Fruit fly (Drosophila melanogaster) whole organism, prepupa: ENCODE data around the gene CG1105.

Experiments
- Blimp-1 ChIP-seq: fragments of 200-800 bp; sonication (Bioruptor generic); optimal IDR thresholded peaks from 3 replicates; lab custom pipeline; 2017; ENCODE audit warnings: missing biosample characterization, missing genetic modification characterization, mild to moderate bottlenecking, moderate library complexity, missing genetic modification reagents
- CG10631 ChIP-seq: fragments of 200-800 bp; sonication (Bioruptor generic); optimal IDR thresholded peaks from 2 replicates; lab custom pipeline; 2016; ENCODE audit warnings: missing biosample characterization, missing genetic modification characterization
- CG10669 ChIP-seq: fragments of 200-800 bp; sonication (Bioruptor generic); optimal IDR thresholded peaks from 3 replicates; lab custom pipeline; 2018; ENCODE audit warnings: missing biosample characterization, mild to moderate bottlenecking, missing genetic modification characterization, moderate library complexity
- CG11762 ChIP-seq: fragments of 200-800 bp; sonication (Bioruptor generic); optimal IDR thresholded peaks from 3 replicates; lab custom pipeline; 2016; ENCODE audit warnings: missing biosample characterization, missing genetic modification characterization; ENCODE audit not compliant: insufficient read depth
- CG11902 ChIP-seq: fragments of 200-800 bp; sonication (Bioruptor generic); optimal IDR thresholded peaks from 3 replicates; lab custom pipeline; 2016; ENCODE audit warnings: missing biosample characterization, missing genetic modification characterization
- CG15336 ChIP-seq: fragments of 200-800 bp; sonication (Bioruptor generic); IDR thresholded peaks from 2 replicates; pipeline ENCODE4 v1.3.6; 2022; ENCODE audit warnings: missing biosample characterization, missing genetic modification characterization
- CG1621 ChIP-seq: fragments of 200-800 bp; sonication (Bioruptor generic); optimal IDR thresholded peaks from 3 replicates; lab custom pipeline; 2018; ENCODE audit warnings: missing biosample characterization, mild to moderate bottlenecking, missing genetic modification characterization
- CG31627 ChIP-seq: fragments of 200-800 bp; sonication (Bioruptor generic); optimal IDR thresholded peaks from 3 replicates; lab custom pipeline; 2016; ENCODE audit warnings: missing biosample characterization, missing genetic modification characterization
- CG32006 ChIP-seq: fragments of 200-800 bp; sonication (Bioruptor generic); optimal IDR thresholded peaks from 3 replicates; lab custom pipeline; 2017; ENCODE audit warnings: missing biosample characterization, mild to moderate bottlenecking, missing genetic modification characterization
- CG34406 ChIP-seq: fragments of 200-800 bp; sonication (Bioruptor generic); optimal IDR thresholded peaks from 3 replicates; lab custom pipeline; 2016; ENCODE audit warnings: missing biosample characterization, missing genetic modification characterization
- CG3919 ChIP-seq: fragments of 200-800 bp; sonication (Bioruptor generic); optimal IDR thresholded peaks from 3 replicates; lab custom pipeline; 2016; ENCODE audit warnings: missing biosample characterization, missing genetic modification characterization
- CG4318 ChIP-seq: fragments of 200-800 bp; sonication (Bioruptor generic); optimal IDR thresholded peaks from 3 replicates; lab custom pipeline; 2017; ENCODE audit warnings: missing biosample characterization, mild to moderate bottlenecking, missing genetic modification characterization
- CG6163 ChIP-seq: fragments of 200-800 bp; sonication (Bioruptor generic); IDR thresholded peaks from 3 replicates; pipeline ENCODE4 v1.3.6; 2022; ENCODE audit warnings: missing biosample characterization, missing genetic modification characterization
- CG6276 ChIP-seq: fragments of 200-800 bp; sonication (Bioruptor generic); optimal IDR thresholded peaks from 2 replicates; lab custom pipeline; 2017; ENCODE audit warnings: missing biosample characterization, mild to moderate bottlenecking, missing genetic modification characterization
- CG6792 ChIP-seq: fragments of 200-800 bp; sonication (Bioruptor generic); optimal IDR thresholded peaks from 3 replicates; lab custom pipeline; 2016; ENCODE audit warnings: missing biosample characterization, missing genetic modification characterization
- CG6808 ChIP-seq: fragments of 200-800 bp; sonication (Bioruptor generic); optimal IDR thresholded peaks from 3 replicates; lab custom pipeline; 2017; ENCODE audit warnings: missing biosample characterization, missing genetic modification characterization, mild to moderate bottlenecking, moderate library complexity, missing genetic modification reagents
- CG6854 ChIP-seq: fragments of 200-800 bp; sonication (Bioruptor generic); optimal IDR thresholded peaks from 2 replicates; lab custom pipeline; 2017; ENCODE audit warnings: missing biosample characterization, mild to moderate bottlenecking, missing genetic modification characterization
- CG7368 ChIP-seq: fragments of 200-800 bp; sonication (Bioruptor generic); optimal IDR thresholded peaks from 3 replicates; lab custom pipeline; 2016; ENCODE audit warnings: missing biosample characterization, missing genetic modification characterization
- CG8119 ChIP-seq: fragments of 200-800 bp; sonication (Bioruptor generic); IDR thresholded peaks from 3 replicates; pipeline ENCODE4 v1.3.6; 2022; ENCODE audit warnings: missing biosample characterization, missing genetic modification characterization
- CG8319 ChIP-seq: fragments of 200-800 bp; sonication (Bioruptor generic); optimal IDR thresholded peaks from 3 replicates; lab custom pipeline; 2016; ENCODE audit warnings: missing biosample characterization, missing genetic modification characterization
- CG8632 ChIP-seq: fragments of 200-800 bp; sonication (Bioruptor generic); optimal IDR thresholded peaks from 3 replicates; lab custom pipeline; 2016; ENCODE audit warnings: missing biosample characterization, missing genetic modification characterization
- CG9139 ChIP-seq: fragments of 200-800 bp; sonication (Bioruptor generic); optimal IDR thresholded peaks from 3 replicates; lab custom pipeline; 2017; ENCODE audit warnings: missing biosample characterization, mild to moderate bottlenecking, missing genetic modification characterization
- Eip78C ChIP-seq: fragments of 200-800 bp; sonication (Bioruptor generic); peaks from one replicate; lab custom pipeline; 2016; ENCODE audit warnings: missing biosample characterization, missing genetic modification characterization
- Eip93F ChIP-seq: fragments of 200-800 bp; sonication (Bioruptor generic); optimal IDR thresholded peaks from 2 replicates; lab custom pipeline; 2016; ENCODE audit warnings: missing biosample characterization, mild to moderate bottlenecking, missing genetic modification characterization
- Ets21C ChIP-seq: fragments of 200-800 bp; sonication (Bioruptor generic); optimal IDR thresholded peaks from 3 replicates; lab custom pipeline; 2016; ENCODE audit warnings: missing biosample characterization, missing genetic modification characterization
- Ets96B ChIP-seq: fragments of 200-800 bp; optimal IDR thresholded peaks from 2 replicates; lab custom pipeline; 2019; ENCODE audit warnings: missing biosample characterization, mild to moderate bottlenecking, missing genetic modification characterization, moderate library complexity
- Hr38 ChIP-seq: sonication (Bioruptor generic); optimal IDR thresholded peaks from 2 replicates; lab custom pipeline; 2016; ENCODE audit warnings: missing biosample characterization, missing genetic modification characterization
- Hr39 ChIP-seq: fragments of 200-800 bp; sonication (Bioruptor generic); optimal IDR thresholded peaks from 2 replicates; lab custom pipeline; 2016; ENCODE audit warnings: missing biosample characterization, missing genetic modification characterization
- Met ChIP-seq: fragments of 200-800 bp; sonication (Bioruptor generic); optimal IDR thresholded peaks from 3 replicates; lab custom pipeline; 2016; ENCODE audit warnings: missing biosample characterization, missing genetic modification characterization
- OdsH ChIP-seq: fragments of 200-800 bp; sonication (Bioruptor generic); optimal IDR thresholded peaks from 3 replicates; lab custom pipeline; 2016; ENCODE audit warnings: missing biosample characterization, missing genetic modification characterization
- Smox ChIP-seq: fragments of 200-800 bp; sonication (Bioruptor generic); optimal IDR thresholded peaks from 3 replicates; lab custom pipeline; 2016; ENCODE audit warnings: missing biosample characterization, missing genetic modification characterization
- Sox102F ChIP-seq: fragments of 200-800 bp; sonication (Bioruptor generic); optimal IDR thresholded peaks from 2 replicates; lab custom pipeline; 2016; ENCODE audit warnings: missing biosample characterization, mild to moderate bottlenecking, missing genetic modification characterization
- Sox14 ChIP-seq: fragments of 200-800 bp; sonication (Bioruptor generic); optimal IDR thresholded peaks from 3 replicates; lab custom pipeline; 2016; ENCODE audit warnings: missing biosample characterization, missing genetic modification characterization
- Sox15 ChIP-seq: fragments of 200-800 bp; sonication (Bioruptor generic); optimal IDR thresholded peaks from 3 replicates; lab custom pipeline; 2016; ENCODE audit warnings: missing biosample characterization, missing genetic modification characterization
- achi ChIP-seq: fragments of 200-800 bp; sonication (Bioruptor generic); optimal IDR thresholded peaks from 3 replicates; lab custom pipeline; 2016; ENCODE audit warnings: missing biosample characterization, missing genetic modification characterization
- acj6 ChIP-seq: fragments of 200-800 bp; sonication (Bioruptor generic); optimal IDR thresholded peaks from 3 replicates; lab custom pipeline; 2016; ENCODE audit warnings: missing biosample characterization, missing genetic modification characterization
- cyc ChIP-seq: fragments of 200-800 bp; sonication (Bioruptor generic); optimal IDR thresholded peaks from 3 replicates; lab custom pipeline; 2016; ENCODE audit warnings: missing biosample characterization, missing genetic modification characterization
- dac ChIP-seq: fragments of 200-800 bp; sonication (Bioruptor generic); optimal IDR thresholded peaks from 2 replicates; lab custom pipeline; 2017; ENCODE audit warnings: missing biosample characterization, mild to moderate bottlenecking, missing genetic modification characterization
- dsx ChIP-seq: fragments of 200-800 bp; optimal IDR thresholded peaks from 3 replicates; lab custom pipeline; 2019; ENCODE audit warnings: missing biosample characterization, mild to moderate bottlenecking, missing genetic modification characterization, moderate library complexity; ENCODE audit not compliant: poor library complexity, severe bottlenecking
- eg ChIP-seq: fragments of 200-800 bp; sonication (Bioruptor generic); IDR thresholded peaks from 3 replicates; pipeline ENCODE4 v1.3.6; 2022; ENCODE audit warnings: missing biosample characterization, missing genetic modification characterization
- esn ChIP-seq: fragments of 200-800 bp; sonication (Bioruptor generic); optimal IDR thresholded peaks from 2 replicates; lab custom pipeline; 2016; ENCODE audit warnings: missing biosample characterization, mild to moderate bottlenecking, missing genetic modification characterization, moderate library complexity
- fd59A ChIP-seq: fragments of 200-800 bp; sonication (Bioruptor generic); optimal IDR thresholded peaks from 2 replicates; lab custom pipeline; 2017; ENCODE audit warnings: missing biosample characterization, mild to moderate bottlenecking, missing genetic modification characterization, missing genetic modification reagents
- fd85E ChIP-seq: fragments of 200-800 bp; sonication (Bioruptor generic); optimal IDR thresholded peaks from 3 replicates; lab custom pipeline; 2016; ENCODE audit warnings: missing biosample characterization, missing genetic modification characterization
- lz ChIP-seq: fragments of 200-800 bp; sonication (Bioruptor generic); optimal IDR thresholded peaks from 3 replicates; lab custom pipeline; 2016; ENCODE audit warnings: missing biosample characterization, missing genetic modification characterization
- net ChIP-seq: fragments of 200-800 bp; sonication (Bioruptor generic); optimal IDR thresholded peaks from 3 replicates; lab custom pipeline; 2016; ENCODE audit warnings: missing biosample characterization, missing genetic modification characterization
- pdm3 ChIP-seq: fragments of 200-800 bp; sonication (Bioruptor generic); optimal IDR thresholded peaks from 3 replicates; lab custom pipeline; 2016; ENCODE audit warnings: missing biosample characterization, missing genetic modification characterization
- salr ChIP-seq, 2 experiments: fragments of 200-800 bp; sonication (Bioruptor generic); optimal IDR thresholded peaks; 3 replicates each; lab custom pipeline; 2016 to 2018; ENCODE audit warnings: missing biosample characterization in 2 of 2, missing genetic modification characterization in 2 of 2, mild to moderate bottlenecking in 1 of 2
- spab ChIP-seq: fragments of 200-800 bp; sonication (Bioruptor generic); optimal IDR thresholded peaks from 2 replicates; lab custom pipeline; 2017; ENCODE audit warnings: missing biosample characterization, mild to moderate bottlenecking, missing genetic modification characterization, missing genetic modification reagents
- ss ChIP-seq, 2 experiments: fragments of 200-800 bp; sonication (Bioruptor generic); optimal IDR thresholded peaks; 2 replicates in 1 of 2; 3 replicates in 1 of 2; lab custom pipeline; 2017 to 2018; ENCODE audit warnings: mild to moderate bottlenecking in 2 of 2, missing biosample characterization in 2 of 2, missing genetic modification characterization in 2 of 2, moderate library complexity in 1 of 2
- svp ChIP-seq: fragments of 200-800 bp; sonication (Bioruptor generic); peaks from one replicate; lab custom pipeline; 2016; ENCODE audit warnings: missing biosample characterization, missing genetic modification characterization
- topi ChIP-seq: fragments of 200-800 bp; sonication (Bioruptor generic); optimal IDR thresholded peaks from 3 replicates; lab custom pipeline; 2016; ENCODE audit warnings: missing biosample characterization, missing genetic modification characterization
- vri ChIP-seq: fragments of 200-800 bp; sonication (Bioruptor generic); optimal IDR thresholded peaks from 3 replicates; lab custom pipeline; 2016; ENCODE audit warnings: missing biosample characterization, mild to moderate bottlenecking, missing genetic modification characterization

CG1105 gene

DNA sequence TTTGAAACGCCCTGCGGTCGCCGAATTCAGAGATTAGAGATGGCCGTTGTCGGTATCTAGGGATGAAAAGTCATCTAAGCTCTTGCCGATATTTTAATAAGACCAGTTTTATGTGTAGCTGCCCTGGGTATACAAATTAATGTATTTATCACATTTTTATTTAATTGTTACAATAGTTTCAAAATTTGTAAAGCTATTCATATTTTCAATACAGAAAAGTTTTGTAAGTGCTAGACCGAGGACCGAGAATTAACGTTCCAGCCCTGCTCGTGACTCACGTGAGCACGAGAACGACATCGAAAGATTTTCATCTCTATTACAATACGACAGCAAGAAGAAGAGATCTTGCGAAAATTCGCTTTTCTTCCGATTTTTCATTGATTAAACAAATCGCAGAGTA, at the start of gene CG1105, which contains the start of gene CG1965:
TSS of gene CG1105 (minus strand) at position 45 of the 400 bp plus-strand sequence.
TSS of gene CG1965 (plus strand) at position 310 of the 400 bp plus-strand sequence.
- TF ChIP-seq CG4318 (GFP tag; lab: Kevin White, UChicago) (no peak), CG8632 (GFP tag; lab: Kevin White, UChicago) (no peak), Sox14 (peak; percentile 91), Blimp-1 (no peak), spab (GFP tag; lab: Kevin White, UChicago) (no peak), CG9139 (no peak), CG15336 (GFP tag; lab: Robert Waterston, UW) (peak; percentile 72), Hr39 (GFP tag; lab: Kevin White, UChicago) (peak; percentile 94), lz (peak; percentile 91), CG31627 (GFP tag; lab: Kevin White, UChicago) (peak; percentile 94), eg (GFP tag; lab: Robert Waterston, UW) (peak; percentile 85), svp (GFP tag; lab: Kevin White, UChicago) (peak; percentile 97), dac (peak; percentile 61), salr (GFP tag; optimal IDR thresholded peaks at IDR 0.05; lab: Kevin White, UChicago) (peak in 1 of 2 experiments; percentile 65), CG6792 (GFP tag; lab: Kevin White, UChicago) (peak; percentile 82), Sox15 (GFP tag; lab: Kevin White, UChicago) (peak; percentile 90), topi (GFP tag; lab: Kevin White, UChicago) (peak; percentile 82), CG32006 (GFP tag; lab: Kevin White, UChicago) (peak; percentile 82), cyc (GFP tag; lab: Kevin White, UChicago) (peak; percentile 92), Ets96B (tag; lab: Kevin White, UChicago) (peak; percentile 81), CG10631 (peak; percentile 91), pdm3 (GFP tag; lab: Kevin White, UChicago) (peak; percentile 92), esn (peak; percentile 92), ss (GFP tag; optimal IDR thresholded peaks at IDR 0.05; lab: Kevin White, UChicago) (no peak), achi (GFP tag; lab: Kevin White, UChicago) (peak; percentile 85), CG11902 (GFP tag; lab: Kevin White, UChicago) (peak; percentile 89), Smox (GFP tag; lab: Kevin White, UChicago) (peak; percentile 89), CG3919 (GFP tag; lab: Kevin White, UChicago) (peak; percentile 88), dsx (GFP tag; lab: Kevin White, UChicago) (peak; percentile 65), net (GFP tag; lab: Kevin White, UChicago) (no peak), CG7368 (GFP tag; lab: Kevin White, UChicago) (peak; percentile 80), CG10669 (GFP tag; lab: Kevin White, UChicago) (peak; percentile 70), CG11762 (GFP tag; lab: Kevin White, UChicago) (peak; percentile 61), acj6 (GFP tag; lab: Kevin White, UChicago) (peak; percentile 89), fd85E (GFP tag; lab: Kevin White, UChicago) (peak; percentile 30), Hr38 (GFP tag; lab: Kevin White, UChicago) (no peak), CG6163 (GFP tag; lab: Robert Waterston, UW) (no peak; the same call in 1 of the 3 replicates), CG34406 (GFP tag; lab: Kevin White, UChicago) (peak; percentile 76), CG1621 (tag; lab: Kevin White, UChicago) (peak; percentile 68), Ets21C (GFP tag; lab: Kevin White, UChicago) (peak; percentile 92), Eip78C (peak; percentile 93), vri (GFP tag; lab: Kevin White, UChicago) (peak; percentile 77), Met (GFP tag; lab: Kevin White, UChicago) (peak; percentile 86), CG6276 (no peak), Eip93F (peak; percentile 75), CG6808 (peak; percentile 59), CG6854 (GFP tag; lab: Kevin White, UChicago) (no peak), fd59A (GFP tag; lab: Kevin White, UChicago) (peak; percentile 50), CG8119 (GFP tag; lab: Robert Waterston, UW) (peak; percentile 65; the same call in 2 of the 3 replicates), OdsH (GFP tag; lab: Kevin White, UChicago) (peak; percentile 90), Sox102F (peak; percentile 75), CG8319 (peak; percentile 69)
